Fruit fly (Drosophila melanogaster): ENCODE results near the gene CG45676.

DNA sequence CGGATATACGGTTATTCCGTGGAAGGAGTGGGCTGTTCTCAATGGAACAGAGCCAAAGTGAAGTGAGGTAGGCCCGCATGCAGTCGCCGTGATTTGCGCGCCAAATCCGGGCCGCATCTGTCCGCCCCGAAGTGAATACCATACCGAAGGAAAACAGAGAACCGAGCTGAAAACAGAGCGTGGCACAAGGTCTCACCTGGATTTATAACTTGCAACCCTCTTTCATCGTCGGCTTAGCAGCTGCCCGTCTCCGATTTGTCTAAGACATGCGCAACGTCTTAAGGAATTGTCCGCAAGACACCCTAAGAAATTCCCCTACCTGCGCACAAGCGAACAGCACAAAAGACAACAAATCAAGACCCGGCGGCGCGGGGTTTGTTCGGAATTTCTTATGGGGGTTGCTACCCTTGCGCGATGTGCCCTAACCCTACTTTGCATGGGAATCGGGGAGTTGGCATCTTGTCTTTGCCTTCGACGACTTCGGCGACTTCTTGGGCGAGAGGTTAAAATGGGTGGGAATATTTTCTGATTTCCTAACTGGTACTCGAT, 40.0 kb upstream of the CG45676 start:
- no peak for TF ChIP-seq CG8478 (optimal IDR thresholded peaks at IDR 0.05)
- TF ChIP-seq psq (optimal IDR thresholded peaks at IDR 0.05) = no peak
- no peak for TF ChIP-seq pan (optimal IDR thresholded peaks at IDR 0.05)
- TF ChIP-seq usp (GFP tag; optimal IDR thresholded peaks at IDR 0.05) = no peak
